Worm (Caenorhabditis elegans) whole organism, L3 larva: Measurements from ENCODE around the gene T22E5.1.

Source experiments
- elt-2 ChIP-seq: sonication (generic microtip); optimal IDR thresholded peaks from 2 replicates; lab custom pipeline; 2016; ENCODE audit warnings: missing genetic modification reagents, mild to moderate bottlenecking, missing genetic modification characterization, missing compliant biosample characterization
- mdl-1 ChIP-seq: fragments of 150-350 bp; optimal IDR thresholded peaks from 2 replicates; lab custom pipeline; 2014; ENCODE audit warnings: missing biosample characterization, missing genetic modification characterization
- pqm-1 ChIP-seq: fragments of 150-350 bp; optimal IDR thresholded peaks from 2 replicates; lab custom pipeline; 2017; ENCODE audit warnings: missing biosample characterization, missing genetic modification characterization, inconsistent platforms
- ztf-4 ChIP-seq: fragments of 150-350 bp; optimal IDR thresholded peaks from 2 replicates; lab custom pipeline; 2014; ENCODE audit warnings: missing biosample characterization, missing genetic modification characterization

ce11 chrX:6450839-6451491 is 38.3 kb downstream of the T22E5.1 start, which contains the start of the genes grl-6 and K10C2.6:
- TF ChIP-seq pqm-1 (no peak), elt-2 (no peak), ztf-4 (tag; lab: Kevin White, UChicago) (no peak), mdl-1 (tag; lab: Kevin White, UChicago) (no peak)
